Worm (Caenorhabditis elegans) whole organism, L2 larva: ENCODE measurements around the gene F15A4.5.

ENCODE experiments used
- F13H6.1 ChIP-seq: sonication (generic microtip); optimal IDR thresholded peaks from 2 replicates; lab custom pipeline; 2016; ENCODE audit warnings: missing genetic modification characterization, missing compliant biosample characterization
- ZK546.5 ChIP-seq: sonication (generic microtip); optimal IDR thresholded peaks from 2 replicates; lab custom pipeline; 2017; ENCODE audit warnings: missing biosample characterization, missing genetic modification characterization
- aly-2 ChIP-seq: fragments of 150-350 bp; optimal IDR thresholded peaks from 2 replicates; lab custom pipeline; 2014; ENCODE audit warnings: missing biosample characterization, missing genetic modification characterization
- ama-1 ChIP-seq: fragments of 150-350 bp; optimal IDR thresholded peaks from 2 replicates; lab custom pipeline; 2018; ENCODE audit warnings: inconsistent platforms
- blmp-1 ChIP-seq: sonication (generic microtip); optimal IDR thresholded peaks from 2 replicates; lab custom pipeline; 2017; ENCODE audit warnings: missing genetic modification characterization, mild to moderate bottlenecking, missing compliant biosample characterization, antibody characterized with exemption, moderate library complexity; ENCODE audit not compliant: insufficient read depth
- ceh-16 ChIP-seq: fragments of 150-350 bp; optimal IDR thresholded peaks from 2 replicates; lab custom pipeline; 2014; ENCODE audit warnings: missing biosample characterization, missing genetic modification characterization
- ceh-82 ChIP-seq: fragments of 150-350 bp; optimal IDR thresholded peaks from 2 replicates; lab custom pipeline; 2014; ENCODE audit warnings: missing biosample characterization, missing genetic modification characterization
- crh-2 ChIP-seq: sonication (generic microtip); optimal IDR thresholded peaks from 2 replicates; lab custom pipeline; 2017; ENCODE audit warnings: missing biosample characterization, missing genetic modification characterization
- egl-27 ChIP-seq: sonication (generic microtip); optimal IDR thresholded peaks from 3 replicates; lab custom pipeline; 2017; ENCODE audit warnings: missing biosample characterization, missing genetic modification reagents, missing genetic modification characterization
- elt-1 ChIP-seq: fragments of 150-350 bp; optimal IDR thresholded peaks from 2 replicates; lab custom pipeline; 2014; ENCODE audit warnings: missing biosample characterization, missing genetic modification characterization
- elt-3 ChIP-seq: sonication (generic microtip); optimal IDR thresholded peaks from 2 replicates; lab custom pipeline; 2017; ENCODE audit warnings: missing biosample characterization, missing genetic modification characterization
- gmeb-1 ChIP-seq: fragments of 150-350 bp; optimal IDR thresholded peaks from 2 replicates; lab custom pipeline; 2014; ENCODE audit warnings: missing biosample characterization, missing genetic modification characterization
- lin-11 ChIP-seq: fragments of 150-350 bp; sonication (generic microtip); optimal IDR thresholded peaks from 2 replicates; lab custom pipeline; 2014; ENCODE audit warnings: missing biosample characterization, missing genetic modification characterization, inconsistent platforms, mixed read lengths
- lin-13 ChIP-seq: fragments of 150-350 bp; optimal IDR thresholded peaks from 2 replicates; lab custom pipeline; 2014; ENCODE audit warnings: missing biosample characterization, missing genetic modification reagents, missing genetic modification characterization
- lin-39 ChIP-seq: fragments of 150-350 bp; optimal IDR thresholded peaks from 2 replicates; lab custom pipeline; 2014; ENCODE audit warnings: missing biosample characterization, missing genetic modification reagents, missing genetic modification characterization
- lsy-2 ChIP-seq, 2 experiments: fragments of 150-350 bp in 1 of 2; sonication (generic microtip) in 1 of 2; optimal IDR thresholded peaks; 2 replicates each; lab custom pipeline; 2014 to 2017; ENCODE audit warnings: missing biosample characterization in 2 of 2, missing genetic modification characterization in 2 of 2
- mab-5 ChIP-seq: fragments of 150-350 bp; optimal IDR thresholded peaks from 2 replicates; lab custom pipeline; 2014; ENCODE audit warnings: missing biosample characterization, missing genetic modification characterization
- mbf-1 ChIP-seq: sonication (generic microtip); optimal IDR thresholded peaks from 2 replicates; lab custom pipeline; 2017; ENCODE audit warnings: missing biosample characterization, missing genetic modification characterization
- nhr-10 ChIP-seq: sonication (generic microtip); optimal IDR thresholded peaks from 2 replicates; lab custom pipeline; 2017; ENCODE audit warnings: missing biosample characterization, missing genetic modification characterization
- nhr-11 ChIP-seq: fragments of 150-350 bp; optimal IDR thresholded peaks from 2 replicates; lab custom pipeline; 2014; ENCODE audit warnings: missing biosample characterization, missing genetic modification characterization
- nhr-12 ChIP-seq: fragments of 150-350 bp; optimal IDR thresholded peaks from 2 replicates; lab custom pipeline; 2014; ENCODE audit warnings: missing biosample characterization, missing genetic modification characterization
- nhr-21 ChIP-seq: fragments of 150-350 bp; optimal IDR thresholded peaks from 2 replicates; lab custom pipeline; 2014; ENCODE audit warnings: missing biosample characterization, missing genetic modification characterization
- nhr-23 ChIP-seq: fragments of 150-350 bp; optimal IDR thresholded peaks from 2 replicates; lab custom pipeline; 2014; ENCODE audit warnings: missing biosample characterization, missing genetic modification reagents, missing genetic modification characterization
- nhr-237 ChIP-seq: fragments of 150-350 bp; optimal IDR thresholded peaks from 2 replicates; lab custom pipeline; 2014; ENCODE audit warnings: missing biosample characterization, missing genetic modification characterization
- nhr-25 ChIP-seq: fragments of 150-350 bp; sonication (generic microtip); optimal IDR thresholded peaks from 3 replicates; lab custom pipeline; 2014; ENCODE audit warnings: missing biosample characterization, missing genetic modification characterization
- nhr-77 ChIP-seq: fragments of 150-350 bp; optimal IDR thresholded peaks from 2 replicates; lab custom pipeline; 2014; ENCODE audit warnings: missing biosample characterization, missing genetic modification characterization
- peb-1 ChIP-seq: fragments of 150-350 bp; optimal IDR thresholded peaks from 2 replicates; lab custom pipeline; 2014; ENCODE audit warnings: missing biosample characterization, missing genetic modification characterization
- sem-4 ChIP-seq: fragments of 150-350 bp; optimal IDR thresholded peaks from 2 replicates; lab custom pipeline; 2014; ENCODE audit warnings: missing biosample characterization, missing genetic modification reagents, missing genetic modification characterization
- skn-1 ChIP-seq: sonication (generic microtip); optimal IDR thresholded peaks from 2 replicates; lab custom pipeline; 2017; ENCODE audit warnings: missing biosample characterization, missing genetic modification characterization
- sma-3 ChIP-seq: sonication (generic microtip); optimal IDR thresholded peaks from 2 replicates; lab custom pipeline; 2016; ENCODE audit warnings: missing genetic modification reagents, missing genetic modification characterization, missing compliant biosample characterization
- sma-9 ChIP-seq, 2 experiments: fragments of 150-350 bp in 1 of 2; sonication (generic microtip) in 1 of 2; optimal IDR thresholded peaks; 2 replicates each; lab custom pipeline; 2014 to 2016; ENCODE audit warnings: missing genetic modification characterization in 2 of 2, mild to moderate bottlenecking in 1 of 2, missing biosample characterization in 1 of 2, missing compliant biosample characterization in 1 of 2, missing genetic modification reagents in 1 of 2, moderate library complexity in 1 of 2
- snpc-4 ChIP-seq: fragments of 150-350 bp; optimal IDR thresholded peaks from 2 replicates; lab custom pipeline; 2014; ENCODE audit warnings: missing biosample characterization, missing genetic modification characterization
- unc-55 ChIP-seq: fragments of 150-350 bp; sonication (generic microtip); optimal IDR thresholded peaks from 3 replicates; lab custom pipeline; 2014; ENCODE audit warnings: missing biosample characterization, missing genetic modification reagents, missing genetic modification characterization
- unc-62 ChIP-seq: fragments of 150-350 bp; optimal IDR thresholded peaks from 2 replicates; lab custom pipeline; 2014; ENCODE audit warnings: missing biosample characterization, missing genetic modification reagents, missing genetic modification characterization
- zag-1 ChIP-seq: fragments of 150-350 bp; optimal IDR thresholded peaks from 2 replicates; lab custom pipeline; 2014; ENCODE audit warnings: missing biosample characterization, missing genetic modification characterization
- ztf-1 ChIP-seq: fragments of 200-800 bp; sonication (Bioruptor generic); conservative IDR thresholded peaks from 2 replicates; pipeline ENCODE4 v1.3.6; 2022; ENCODE audit warnings: missing genetic modification characterization, missing compliant biosample characterization
- ztf-11 ChIP-seq: sonication (generic microtip); optimal IDR thresholded peaks from 2 replicates; lab custom pipeline; 2017; ENCODE audit warnings: missing biosample characterization, missing genetic modification characterization

F15A4.5 gene

ce11 chrII:12435202-12435872, 35.7 kb downstream of the F15A4.5 start:
- TF ChIP-seq ceh-16 (tag; lab: Kevin White, UChicago), result no peak
- TF ChIP-seq lin-39 (tag; lab: Kevin White, UChicago), result no peak
- no peak for TF ChIP-seq nhr-77 (tag; lab: Kevin White, UChicago)
- no peak for TF ChIP-seq ceh-82 (tag; lab: Kevin White, UChicago)
- no peak for TF ChIP-seq snpc-4 (tag; lab: Kevin White, UChicago)
- no peak for TF ChIP-seq lin-11 (tag; lab: Kevin White, UChicago)
- no peak for TF ChIP-seq lsy-2 (tag; optimal IDR thresholded peaks at IDR 0.05; lab: Kevin White, UChicago)
- no peak for TF ChIP-seq ztf-11 (tag; lab: Kevin White, UChicago)
- no peak for TF ChIP-seq nhr-23 (tag; lab: Kevin White, UChicago)
- TF ChIP-seq sma-3 (GFP tag; lab: Kevin White, UChicago), result no peak
- TF ChIP-seq unc-55 (GFP tag; lab: Kevin White, UChicago), result no peak
- no peak for TF ChIP-seq gmeb-1 (tag; lab: Kevin White, UChicago)
- no peak for TF ChIP-seq zag-1 (tag; lab: Kevin White, UChicago)
- TF ChIP-seq nhr-12 (tag; lab: Kevin White, UChicago), result no peak
- TF ChIP-seq elt-3 (tag; lab: Kevin White, UChicago), result no peak
- TF ChIP-seq ztf-1, result no peak
- TF ChIP-seq unc-62 (GFP tag; lab: Kevin White, UChicago), result no peak
- no peak for TF ChIP-seq sma-9 (GFP tag; optimal IDR thresholded peaks at IDR 0.05; lab: Kevin White, UChicago)
- no peak for TF ChIP-seq sma-9 (tag; optimal IDR thresholded peaks at IDR 0.05; lab: Kevin White, UChicago)
- TF ChIP-seq nhr-10 (tag; lab: Kevin White, UChicago), result no peak
- no peak for TF ChIP-seq ama-1 (lab: Kevin White, UChicago)

- TF ChIP-seq aly-2 (tag; lab: Kevin White, UChicago), result no peak
- no peak for TF ChIP-seq ztf-11 (tag; lab: Kevin White, UChicago)
- no peak for TF ChIP-seq F13H6.1 (tag; lab: Kevin White, UChicago)
- no peak for TF ChIP-seq mbf-1 (tag; lab: Kevin White, UChicago)
- no peak for TF ChIP-seq elt-1
- no peak for TF ChIP-seq egl-27 (tag; lab: Kevin White, UChicago)
- no peak for TF ChIP-seq ZK546.5 (tag; lab: Kevin White, UChicago)
- no peak for TF ChIP-seq crh-2 (tag; lab: Kevin White, UChicago)
- no peak for TF ChIP-seq sma-9 (GFP tag; optimal IDR thresholded peaks at IDR 0.05; lab: Kevin White, UChicago)
- no peak for TF ChIP-seq sma-9 (tag; optimal IDR thresholded peaks at IDR 0.05; lab: Kevin White, UChicago)
- TF ChIP-seq gmeb-1 (tag; lab: Kevin White, UChicago), result no peak
- TF ChIP-seq skn-1 (tag; lab: Kevin White, UChicago), result no peak
- no peak for TF ChIP-seq lsy-2 (tag; optimal IDR thresholded peaks at IDR 0.05; lab: Kevin White, UChicago)
- no peak for TF ChIP-seq peb-1 (tag; lab: Kevin White, UChicago)
- TF ChIP-seq elt-3 (tag; lab: Kevin White, UChicago), result no peak
- TF ChIP-seq snpc-4 (tag; lab: Kevin White, UChicago), result no peak
- TF ChIP-seq nhr-21 (tag; lab: Kevin White, UChicago), result no peak
- TF ChIP-seq nhr-23 (tag; lab: Kevin White, UChicago), result no peak
Observed at ce11 chrII:12432356-12432755, 38.7 kb downstream of the F15A4.5 start, which contains the start of gene dct-12. Gene dct-12 (minus strand): TSS chrII:12432456.

- no peak for TF ChIP-seq gmeb-1 (tag; lab: Kevin White, UChicago)
- TF ChIP-seq sem-4 (tag; lab: Kevin White, UChicago), result no peak
- no peak for TF ChIP-seq crh-2 (tag; lab: Kevin White, UChicago)
- TF ChIP-seq nhr-77 (tag; lab: Kevin White, UChicago), result no peak
- TF ChIP-seq ztf-11 (tag; lab: Kevin White, UChicago), result no peak
- TF ChIP-seq mab-5 (tag; lab: Kevin White, UChicago), result no peak
- TF ChIP-seq mbf-1 (tag; lab: Kevin White, UChicago), result no peak
- TF ChIP-seq nhr-23 (tag; lab: Kevin White, UChicago), result no peak
- TF ChIP-seq lin-13 (GFP tag; lab: Kevin White, UChicago), result no peak
- no peak for TF ChIP-seq ama-1 (lab: Kevin White, UChicago)
- TF ChIP-seq nhr-11 (tag; lab: Kevin White, UChicago), result no peak
- no peak for TF ChIP-seq blmp-1 (tag; lab: Kevin White, UChicago)
- TF ChIP-seq ztf-1, result no peak
- no peak for TF ChIP-seq ZK546.5 (tag; lab: Kevin White, UChicago)
- TF ChIP-seq nhr-237 (tag; lab: Kevin White, UChicago), result no peak
- TF ChIP-seq sma-3 (GFP tag; lab: Kevin White, UChicago), result no peak
- no peak for TF ChIP-seq ceh-16 (tag; lab: Kevin White, UChicago)
- no peak for TF ChIP-seq nhr-25
Observed at ce11 chrII:12429743-12430142, 41.3 kb downstream of the F15A4.5 start, which contains the start of gene Y57A10C.8. Gene Y57A10C.8 (minus strand): TSS chrII:12429843.
